Fruit fly (Drosophila melanogaster) whole organism, prepupa: Measurements from ENCODE around the gene Sfp24C1.
A peak's percentile ranks its signal among the peaks of the same experiment; 100 is the strongest.

Experiments
- CG10669 ChIP-seq: fragments of 200-800 bp; sonication (Bioruptor generic); optimal IDR thresholded peaks from 3 replicates; lab custom pipeline; 2018; ENCODE audit warnings: missing biosample characterization, mild to moderate bottlenecking, missing genetic modification characterization, moderate library complexity
- CG11294 ChIP-seq: fragments of 200-800 bp; sonication (Bioruptor generic); IDR thresholded peaks from 2 replicates; pipeline ENCODE4 v1.3.6; 2022; ENCODE audit warnings: missing biosample characterization, missing genetic modification characterization
- CG11762 ChIP-seq: fragments of 200-800 bp; sonication (Bioruptor generic); optimal IDR thresholded peaks from 3 replicates; lab custom pipeline; 2016; ENCODE audit warnings: missing biosample characterization, missing genetic modification characterization; ENCODE audit not compliant: insufficient read depth
- CG15336 ChIP-seq: fragments of 200-800 bp; sonication (Bioruptor generic); IDR thresholded peaks from 2 replicates; pipeline ENCODE4 v1.3.6; 2022; ENCODE audit warnings: missing biosample characterization, missing genetic modification characterization
- CG1621 ChIP-seq: fragments of 200-800 bp; sonication (Bioruptor generic); optimal IDR thresholded peaks from 3 replicates; lab custom pipeline; 2018; ENCODE audit warnings: missing biosample characterization, mild to moderate bottlenecking, missing genetic modification characterization
- CG3032 ChIP-seq: fragments of 200-800 bp; optimal IDR thresholded peaks from 2 replicates; lab custom pipeline; 2019; ENCODE audit warnings: missing biosample characterization, mild to moderate bottlenecking, missing genetic modification characterization, moderate library complexity
- CG31627 ChIP-seq: fragments of 200-800 bp; sonication (Bioruptor generic); optimal IDR thresholded peaks from 3 replicates; lab custom pipeline; 2016; ENCODE audit warnings: missing biosample characterization, missing genetic modification characterization
- CG34406 ChIP-seq: fragments of 200-800 bp; sonication (Bioruptor generic); optimal IDR thresholded peaks from 3 replicates; lab custom pipeline; 2016; ENCODE audit warnings: missing biosample characterization, missing genetic modification characterization
- CG3919 ChIP-seq: fragments of 200-800 bp; sonication (Bioruptor generic); optimal IDR thresholded peaks from 3 replicates; lab custom pipeline; 2016; ENCODE audit warnings: missing biosample characterization, missing genetic modification characterization
- CG6163 ChIP-seq: fragments of 200-800 bp; sonication (Bioruptor generic); IDR thresholded peaks from 3 replicates; pipeline ENCODE4 v1.3.6; 2022; ENCODE audit warnings: missing biosample characterization, missing genetic modification characterization
- CG6808 ChIP-seq: fragments of 200-800 bp; sonication (Bioruptor generic); optimal IDR thresholded peaks from 3 replicates; lab custom pipeline; 2017; ENCODE audit warnings: missing biosample characterization, missing genetic modification characterization, mild to moderate bottlenecking, moderate library complexity, missing genetic modification reagents
- CG6854 ChIP-seq: fragments of 200-800 bp; sonication (Bioruptor generic); optimal IDR thresholded peaks from 2 replicates; lab custom pipeline; 2017; ENCODE audit warnings: missing biosample characterization, mild to moderate bottlenecking, missing genetic modification characterization
- CG7368 ChIP-seq: fragments of 200-800 bp; sonication (Bioruptor generic); optimal IDR thresholded peaks from 3 replicates; lab custom pipeline; 2016; ENCODE audit warnings: missing biosample characterization, missing genetic modification characterization
- CG8119 ChIP-seq: fragments of 200-800 bp; sonication (Bioruptor generic); IDR thresholded peaks from 3 replicates; pipeline ENCODE4 v1.3.6; 2022; ENCODE audit warnings: missing biosample characterization, missing genetic modification characterization
- CG8319 ChIP-seq: fragments of 200-800 bp; sonication (Bioruptor generic); optimal IDR thresholded peaks from 3 replicates; lab custom pipeline; 2016; ENCODE audit warnings: missing biosample characterization, missing genetic modification characterization
- CG8632 ChIP-seq: fragments of 200-800 bp; sonication (Bioruptor generic); optimal IDR thresholded peaks from 3 replicates; lab custom pipeline; 2016; ENCODE audit warnings: missing biosample characterization, missing genetic modification characterization
- CG9139 ChIP-seq: fragments of 200-800 bp; sonication (Bioruptor generic); optimal IDR thresholded peaks from 3 replicates; lab custom pipeline; 2017; ENCODE audit warnings: missing biosample characterization, mild to moderate bottlenecking, missing genetic modification characterization
- Eip78C ChIP-seq: fragments of 200-800 bp; sonication (Bioruptor generic); peaks from one replicate; lab custom pipeline; 2016; ENCODE audit warnings: missing biosample characterization, missing genetic modification characterization
- Eip93F ChIP-seq: fragments of 200-800 bp; sonication (Bioruptor generic); optimal IDR thresholded peaks from 2 replicates; lab custom pipeline; 2016; ENCODE audit warnings: missing biosample characterization, mild to moderate bottlenecking, missing genetic modification characterization
- Ets21C ChIP-seq: fragments of 200-800 bp; sonication (Bioruptor generic); optimal IDR thresholded peaks from 3 replicates; lab custom pipeline; 2016; ENCODE audit warnings: missing biosample characterization, missing genetic modification characterization
- Ets96B ChIP-seq: fragments of 200-800 bp; optimal IDR thresholded peaks from 2 replicates; lab custom pipeline; 2019; ENCODE audit warnings: missing biosample characterization, mild to moderate bottlenecking, missing genetic modification characterization, moderate library complexity
- Hr39 ChIP-seq: fragments of 200-800 bp; sonication (Bioruptor generic); optimal IDR thresholded peaks from 2 replicates; lab custom pipeline; 2016; ENCODE audit warnings: missing biosample characterization, missing genetic modification characterization
- Hr4 ChIP-seq: fragments of 200-800 bp; sonication (Bioruptor generic); optimal IDR thresholded peaks from 3 replicates; lab custom pipeline; 2016; ENCODE audit warnings: missing biosample characterization, missing genetic modification characterization
- Lpt ChIP-seq: fragments of 200-800 bp; sonication (Bioruptor generic); optimal IDR thresholded peaks from 3 replicates; lab custom pipeline; 2016; ENCODE audit warnings: missing biosample characterization, missing genetic modification characterization
- Met ChIP-seq: fragments of 200-800 bp; sonication (Bioruptor generic); optimal IDR thresholded peaks from 3 replicates; lab custom pipeline; 2016; ENCODE audit warnings: missing biosample characterization, missing genetic modification characterization
- Sox102F ChIP-seq: fragments of 200-800 bp; sonication (Bioruptor generic); optimal IDR thresholded peaks from 2 replicates; lab custom pipeline; 2016; ENCODE audit warnings: missing biosample characterization, mild to moderate bottlenecking, missing genetic modification characterization
- Sox14 ChIP-seq: fragments of 200-800 bp; sonication (Bioruptor generic); optimal IDR thresholded peaks from 3 replicates; lab custom pipeline; 2016; ENCODE audit warnings: missing biosample characterization, missing genetic modification characterization
- Sox15 ChIP-seq: fragments of 200-800 bp; sonication (Bioruptor generic); optimal IDR thresholded peaks from 3 replicates; lab custom pipeline; 2016; ENCODE audit warnings: missing biosample characterization, missing genetic modification characterization
- achi ChIP-seq: fragments of 200-800 bp; sonication (Bioruptor generic); optimal IDR thresholded peaks from 3 replicates; lab custom pipeline; 2016; ENCODE audit warnings: missing biosample characterization, missing genetic modification characterization
- acj6 ChIP-seq: fragments of 200-800 bp; sonication (Bioruptor generic); optimal IDR thresholded peaks from 3 replicates; lab custom pipeline; 2016; ENCODE audit warnings: missing biosample characterization, missing genetic modification characterization
- cyc ChIP-seq: fragments of 200-800 bp; sonication (Bioruptor generic); optimal IDR thresholded peaks from 3 replicates; lab custom pipeline; 2016; ENCODE audit warnings: missing biosample characterization, missing genetic modification characterization
- dac ChIP-seq: fragments of 200-800 bp; sonication (Bioruptor generic); optimal IDR thresholded peaks from 2 replicates; lab custom pipeline; 2017; ENCODE audit warnings: missing biosample characterization, mild to moderate bottlenecking, missing genetic modification characterization
- eg ChIP-seq: fragments of 200-800 bp; sonication (Bioruptor generic); IDR thresholded peaks from 3 replicates; pipeline ENCODE4 v1.3.6; 2022; ENCODE audit warnings: missing biosample characterization, missing genetic modification characterization
- esn ChIP-seq: fragments of 200-800 bp; sonication (Bioruptor generic); optimal IDR thresholded peaks from 2 replicates; lab custom pipeline; 2016; ENCODE audit warnings: missing biosample characterization, mild to moderate bottlenecking, missing genetic modification characterization, moderate library complexity
- fd59A ChIP-seq: fragments of 200-800 bp; sonication (Bioruptor generic); optimal IDR thresholded peaks from 2 replicates; lab custom pipeline; 2017; ENCODE audit warnings: missing biosample characterization, mild to moderate bottlenecking, missing genetic modification characterization, missing genetic modification reagents
- fd85E ChIP-seq: fragments of 200-800 bp; sonication (Bioruptor generic); optimal IDR thresholded peaks from 3 replicates; lab custom pipeline; 2016; ENCODE audit warnings: missing biosample characterization, missing genetic modification characterization
- lz ChIP-seq: fragments of 200-800 bp; sonication (Bioruptor generic); optimal IDR thresholded peaks from 3 replicates; lab custom pipeline; 2016; ENCODE audit warnings: missing biosample characterization, missing genetic modification characterization
- net ChIP-seq: fragments of 200-800 bp; sonication (Bioruptor generic); optimal IDR thresholded peaks from 3 replicates; lab custom pipeline; 2016; ENCODE audit warnings: missing biosample characterization, missing genetic modification characterization
- pdm3 ChIP-seq: fragments of 200-800 bp; sonication (Bioruptor generic); optimal IDR thresholded peaks from 3 replicates; lab custom pipeline; 2016; ENCODE audit warnings: missing biosample characterization, missing genetic modification characterization
- salr ChIP-seq, 2 experiments: fragments of 200-800 bp; sonication (Bioruptor generic); optimal IDR thresholded peaks; 3 replicates each; lab custom pipeline; 2016 to 2018; ENCODE audit warnings: missing biosample characterization in 2 of 2, missing genetic modification characterization in 2 of 2, mild to moderate bottlenecking in 1 of 2
- spab ChIP-seq: fragments of 200-800 bp; sonication (Bioruptor generic); optimal IDR thresholded peaks from 2 replicates; lab custom pipeline; 2017; ENCODE audit warnings: missing biosample characterization, mild to moderate bottlenecking, missing genetic modification characterization, missing genetic modification reagents
- ss ChIP-seq, 2 experiments: fragments of 200-800 bp; sonication (Bioruptor generic); optimal IDR thresholded peaks; 2 replicates in 1 of 2; 3 replicates in 1 of 2; lab custom pipeline; 2017 to 2018; ENCODE audit warnings: mild to moderate bottlenecking in 2 of 2, missing biosample characterization in 2 of 2, missing genetic modification characterization in 2 of 2, moderate library complexity in 1 of 2
- svp ChIP-seq: fragments of 200-800 bp; sonication (Bioruptor generic); peaks from one replicate; lab custom pipeline; 2016; ENCODE audit warnings: missing biosample characterization, missing genetic modification characterization
- vri ChIP-seq: fragments of 200-800 bp; sonication (Bioruptor generic); optimal IDR thresholded peaks from 3 replicates; lab custom pipeline; 2016; ENCODE audit warnings: missing biosample characterization, mild to moderate bottlenecking, missing genetic modification characterization

Gene Sfp24C1

dm6 chr2L:3700374-3700773, at the start of gene Sfp24C1:
Gene Sfp24C1 (plus strand): TSS chr2L:3700674.
- no peak for TF ChIP-seq fd59A (GFP tag; lab: Kevin White, UChicago)
- TF ChIP-seq Sox15 (GFP tag; lab: Kevin White, UChicago) = no peak
- TF ChIP-seq CG15336 = no peak
- no peak for TF ChIP-seq Lpt (GFP tag; lab: Kevin White, UChicago)
- no peak for TF ChIP-seq CG8632
- no peak for TF ChIP-seq spab (GFP tag; lab: Kevin White, UChicago)
- no peak for TF ChIP-seq CG1621 (tag; lab: Kevin White, UChicago)
- TF ChIP-seq CG6808 (GFP tag; lab: Kevin White, UChicago) = no peak
- no peak for TF ChIP-seq Eip78C
- no peak for TF ChIP-seq CG8119 (GFP tag; lab: Robert Waterston, UW)
- no peak for TF ChIP-seq acj6 (GFP tag; lab: Kevin White, UChicago)
- no peak for TF ChIP-seq fd85E (GFP tag; lab: Kevin White, UChicago)
- no peak for TF ChIP-seq CG7368
- no peak for TF ChIP-seq achi
- TF ChIP-seq, all 60 proteins: peak for 0

- TF ChIP-seq fd59A (GFP tag; lab: Kevin White, UChicago) = no peak
- no peak for TF ChIP-seq CG31627 (GFP tag; lab: Kevin White, UChicago)
- TF ChIP-seq vri (GFP tag; lab: Kevin White, UChicago) = peak; percentile 16
- peak; percentile 47 for TF ChIP-seq svp (GFP tag; lab: Kevin White, UChicago)
- TF ChIP-seq CG11294 (GFP tag; lab: Robert Waterston, UW) = no peak
- TF ChIP-seq Hr4 = no peak
- TF ChIP-seq, all 60 proteins: peak for 2
Observed at dm6 chr2L:3654956-3655618, 45.4 kb upstream of the Sfp24C1 start.

DNA sequence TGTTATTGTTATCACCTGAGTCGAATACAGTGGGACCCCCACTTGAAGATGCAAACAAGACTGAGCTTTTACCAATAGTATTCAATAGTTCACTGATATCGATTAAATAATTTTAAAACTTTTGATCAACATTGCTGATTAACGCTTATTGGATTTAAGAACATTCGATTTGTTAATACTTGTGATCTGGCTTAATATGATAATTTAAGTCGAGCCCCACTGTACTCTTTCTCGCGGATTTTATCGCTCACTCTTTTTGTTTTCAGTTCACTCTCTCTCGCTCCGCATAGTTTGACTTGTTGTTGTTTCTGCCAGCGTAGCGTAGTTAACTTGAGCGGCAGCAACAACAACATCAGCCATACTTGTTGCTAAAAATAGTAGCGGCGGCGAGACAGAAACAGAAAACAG, 44.8 kb upstream of the Sfp24C1 start:
- TF ChIP-seq CG7368 (peak; percentile 99), Sox15 (GFP tag; lab: Kevin White, UChicago) (peak; percentile 98), CG3919 (GFP tag; lab: Kevin White, UChicago) (peak; percentile 99), cyc (peak; percentile 99), CG9139 (GFP tag; lab: Kevin White, UChicago) (peak; percentile 98), esn (GFP tag; lab: Kevin White, UChicago) (peak; percentile 99), spab (GFP tag; lab: Kevin White, UChicago) (peak; percentile 98), fd85E (GFP tag; lab: Kevin White, UChicago) (peak; percentile 97), CG11762 (GFP tag; lab: Kevin White, UChicago) (peak; percentile 99), salr (GFP tag; optimal IDR thresholded peaks at IDR 0.05; lab: Kevin White, UChicago) (peak; percentile 97 to 98), CG3032 (tag; lab: Kevin White, UChicago) (peak; percentile 98), Hr4 (peak; percentile 99), net (GFP tag; lab: Kevin White, UChicago) (peak; percentile 99), CG6163 (GFP tag; lab: Robert Waterston, UW) (peak; percentile 99), CG10669 (peak; percentile 99), Ets21C (GFP tag; lab: Kevin White, UChicago) (peak; percentile 98), Ets96B (tag; lab: Kevin White, UChicago) (peak; percentile 98), CG31627 (GFP tag; lab: Kevin White, UChicago) (peak; percentile 99), CG6808 (GFP tag; lab: Kevin White, UChicago) (peak; percentile 97), svp (GFP tag; lab: Kevin White, UChicago) (peak; percentile 100), dac (GFP tag; lab: Kevin White, UChicago) (peak; percentile 96), CG15336 (peak; percentile 100), lz (GFP tag; lab: Kevin White, UChicago) (peak; percentile 99), CG1621 (tag; lab: Kevin White, UChicago) (peak; percentile 98), CG6854 (GFP tag; lab: Kevin White, UChicago) (peak; percentile 99), vri (GFP tag; lab: Kevin White, UChicago) (peak; percentile 99), Lpt (GFP tag; lab: Kevin White, UChicago) (peak; percentile 98), Hr39 (peak; percentile 99), ss (GFP tag; optimal IDR thresholded peaks at IDR 0.05; lab: Kevin White, UChicago) (peak; percentile 97 to 98), Eip93F (peak; percentile 98), Eip78C (peak; percentile 100), Met (GFP tag; lab: Kevin White, UChicago) (peak; percentile 99), CG34406 (peak; percentile 99), Sox14 (GFP tag; lab: Kevin White, UChicago) (peak; percentile 99), CG8319 (GFP tag; lab: Kevin White, UChicago) (peak; percentile 98), CG8632 (peak; percentile 99), CG8119 (GFP tag; lab: Robert Waterston, UW) (peak; percentile 99), eg (GFP tag; lab: Robert Waterston, UW) (peak; percentile 99), pdm3 (peak; percentile 99), Sox102F (GFP tag; lab: Kevin White, UChicago) (peak; percentile 99)
